Worm (Caenorhabditis elegans) whole organism, mixed stage, embryonic: ENCODE data around the gene F22D3.4.

Source experiments
- elt-3 ChIP-seq: fragments of 150-350 bp; optimal IDR thresholded peaks from 2 replicates; lab custom pipeline; 2014; ENCODE audit warnings: missing biosample characterization, missing genetic modification characterization
- flh-1 ChIP-seq: fragments of 200-800 bp; sonication (Bioruptor generic); optimal IDR thresholded peaks from 2 replicates; lab custom pipeline; 2018; ENCODE audit warnings: mild to moderate bottlenecking, missing genetic modification characterization, moderate library complexity, missing compliant biosample characterization
- lsy-2 ChIP-seq: fragments of 150-350 bp; optimal IDR thresholded peaks from 2 replicates; lab custom pipeline; 2014; ENCODE audit warnings: missing biosample characterization, missing genetic modification characterization
- nhr-12 ChIP-seq: fragments of 150-350 bp; optimal IDR thresholded peaks from 2 replicates; lab custom pipeline; 2014; ENCODE audit warnings: missing biosample characterization, missing genetic modification characterization
- nhr-2 ChIP-seq: fragments of 150-350 bp; optimal IDR thresholded peaks from 2 replicates; lab custom pipeline; 2014; ENCODE audit warnings: missing biosample characterization, missing genetic modification characterization
- snpc-4 ChIP-seq: fragments of 150-350 bp; optimal IDR thresholded peaks from 2 replicates; lab custom pipeline; 2014; ENCODE audit warnings: missing biosample characterization, missing genetic modification characterization
- tbx-8 ChIP-seq: fragments of 200-800 bp; sonication (Bioruptor generic); optimal IDR thresholded peaks from 2 replicates; lab custom pipeline; 2018; ENCODE audit warnings: mild to moderate bottlenecking, missing genetic modification characterization, moderate library complexity, missing compliant biosample characterization
- unc-62 ChIP-seq: fragments of 150-350 bp; optimal IDR thresholded peaks from 2 replicates; lab custom pipeline; 2014; ENCODE audit warnings: missing biosample characterization, missing genetic modification reagents, missing genetic modification characterization

DNA sequence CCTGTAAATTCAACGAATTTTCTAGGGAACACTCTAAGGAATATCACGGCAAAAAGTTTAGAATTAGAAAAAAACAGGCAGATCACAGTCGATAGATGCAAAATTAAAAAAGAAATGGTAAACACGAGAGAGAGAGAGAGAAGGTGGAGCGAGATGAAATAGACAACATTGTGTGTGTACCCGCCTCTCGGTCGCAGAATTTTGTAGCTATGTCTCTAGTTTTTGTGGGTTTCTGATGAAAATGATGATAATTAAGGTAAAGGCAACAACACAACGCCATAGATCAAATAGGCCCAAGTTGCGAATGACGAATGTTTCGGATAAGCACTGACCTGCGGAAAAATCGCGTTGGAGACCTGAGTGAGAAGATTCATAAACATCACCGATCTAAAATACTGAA lies 46.1 kb upstream of the F22D3.4 start, which contains the start of gene sod-1:
- TF ChIP-seq elt-3 (tag; lab: Kevin White, UChicago) (no peak), unc-62 (GFP tag; lab: Kevin White, UChicago) (no peak), lsy-2 (no peak), nhr-12 (no peak), tbx-8 (GFP tag; lab: Kevin White, UChicago) (no peak), snpc-4 (tag; lab: Kevin White, UChicago) (no peak), nhr-2 (no peak), flh-1 (GFP tag; lab: Kevin White, UChicago) (no peak)
